Worm (Caenorhabditis elegans): Measurements from ENCODE around the gene F22B3.10.

- TF ChIP-seq sma-9 (GFP tag; optimal IDR thresholded peaks at IDR 0.05) (no peak), sma-9 (tag; optimal IDR thresholded peaks at IDR 0.05) (no peak), nhr-25 (tag; optimal IDR thresholded peaks at IDR 0.05) (no peak), unc-39 (tag; optimal IDR thresholded peaks at IDR 0.05) (no peak), egl-27 (tag; optimal IDR thresholded peaks at IDR 0.05) (no peak), snpc-4 (tag; optimal IDR thresholded peaks at IDR 0.05) (no peak), nhr-10 (tag; optimal IDR thresholded peaks at IDR 0.05) (no peak), nhr-12 (tag; optimal IDR thresholded peaks at IDR 0.05) (no peak), mdl-1 (tag; optimal IDR thresholded peaks at IDR 0.05) (no peak), C34F6.9 (tag; optimal IDR thresholded peaks at IDR 0.05) (no peak)
Measured at ce11 chrIV:11431448-11431847, 16.6 kb upstream of the F22B3.10 start.
